Worm (Caenorhabditis elegans): ENCODE data around the gene fbxa-24.

DNA sequence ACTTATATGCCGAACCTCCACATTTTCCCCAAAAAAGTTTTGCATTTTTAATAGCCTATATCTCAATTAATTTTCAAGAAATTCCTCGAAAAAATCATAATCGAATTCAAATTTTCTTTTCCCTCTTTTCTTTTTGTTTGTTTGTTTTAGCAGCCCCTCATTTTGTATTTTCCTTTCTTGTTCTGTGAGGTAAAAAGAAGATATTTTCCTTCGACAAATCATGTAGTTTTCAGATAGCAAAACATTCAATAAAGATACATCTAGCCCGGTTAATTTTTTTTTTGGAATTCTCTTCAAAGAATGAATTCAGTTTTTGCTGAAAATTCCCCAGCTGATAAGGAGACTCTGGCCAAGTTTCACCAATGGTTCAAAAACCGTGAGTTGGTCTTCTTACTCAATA lies 40.6 kb upstream of the fbxa-24 start, which contains the start of gene T24E12.3:
- TF ChIP-seq flt-1 (GFP tag; IDR thresholded peaks at IDR 0.05), result no peak
- TF ChIP-seq aly-1 (tag; optimal IDR thresholded peaks at IDR 0.05), result no peak
- no peak for TF ChIP-seq ama-1 (optimal IDR thresholded peaks at IDR 0.05)
- no peak for TF ChIP-seq ceh-13 (GFP tag; optimal IDR thresholded peaks at IDR 0.05)
- no peak for TF ChIP-seq pes-1 (GFP tag; IDR thresholded peaks at IDR 0.05)
- no peak for TF ChIP-seq hmg-4 (GFP tag; optimal IDR thresholded peaks at IDR 0.05)
- TF ChIP-seq tra-4 (tag; optimal IDR thresholded peaks at IDR 0.05), result no peak
- TF ChIP-seq tbx-11 (GFP tag; IDR thresholded peaks at IDR 0.05), result no peak
- TF ChIP-seq B0310.2 (tag; optimal IDR thresholded peaks at IDR 0.05), result no peak
- no peak for TF ChIP-seq ceh-36 (tag; optimal IDR thresholded peaks at IDR 0.05)
- no peak for TF ChIP-seq hmbx-1 (tag; optimal IDR thresholded peaks at IDR 0.05)
- no peak for TF ChIP-seq hnd-1 (tag; optimal IDR thresholded peaks at IDR 0.05)
- TF ChIP-seq F13C5.2 (tag; optimal IDR thresholded peaks at IDR 0.05), result no peak

All from whole organism, early embryonic.